Fruit fly (Drosophila melanogaster): ENCODE data around the gene Act88F.

DNA sequence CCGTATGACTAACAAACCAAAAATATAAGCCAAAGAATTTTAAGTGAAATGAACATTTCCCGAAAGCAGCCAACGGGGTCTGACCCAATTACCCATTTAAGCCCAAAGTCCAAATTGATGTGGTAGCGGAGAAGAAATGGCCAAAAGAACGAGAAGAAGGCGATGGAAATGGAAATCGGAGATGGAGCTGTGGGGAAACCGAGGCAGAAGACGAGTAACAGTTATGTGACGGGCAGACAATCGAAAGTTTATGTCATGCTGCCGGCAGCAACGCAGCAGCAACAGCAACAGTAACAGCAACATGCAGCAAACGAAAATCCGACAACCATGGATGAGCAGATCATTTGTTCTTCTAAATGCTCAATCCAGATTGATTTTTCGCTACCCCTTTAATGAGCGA, 3.0 kb upstream of the Act88F start:
- TF ChIP-seq CG7045 (GFP tag; optimal IDR thresholded peaks at IDR 0.05) (no peak), CG1620 (GFP tag; optimal IDR thresholded peaks at IDR 0.05) (no peak), cnc (optimal IDR thresholded peaks at IDR 0.05) (no peak), kay (GFP tag; ENCODE audit: borderline replicate concordance) (no peak), CG5204 (GFP tag; optimal IDR thresholded peaks at IDR 0.05) (no peak), CG33017 (tag; optimal IDR thresholded peaks at IDR 0.05) (no peak), Hr96 (GFP tag; optimal IDR thresholded peaks at IDR 0.05) (no peak), toe (GFP tag; optimal IDR thresholded peaks at IDR 0.05) (no peak)
